Worm (Caenorhabditis elegans) whole organism, young adult: ENCODE measurements around the gene fbxb-42.

Experiments
- Y67H2A.10 ChIP-seq: fragments of 200-800 bp; sonication (Bioruptor generic); conservative IDR thresholded peaks from 2 replicates; pipeline ENCODE4 v1.3.6; 2022; ENCODE audit warnings: missing genetic modification reagents, missing genetic modification characterization, missing compliant biosample characterization
- Y95B8A.8 ChIP-seq: fragments of 200-800 bp; sonication (Bioruptor generic); IDR thresholded peaks from 2 replicates; pipeline ENCODE4 v1.3.6; 2022; ENCODE audit warnings: missing genetic modification reagents, missing genetic modification characterization, missing compliant biosample characterization
- attf-5 ChIP-seq: fragments of 200-800 bp; sonication (Bioruptor generic); optimal IDR thresholded peaks from 2 replicates; lab custom pipeline; 2018; ENCODE audit warnings: mild to moderate bottlenecking, missing genetic modification characterization, missing compliant biosample characterization
- ceh-40 ChIP-seq: fragments of 200-800 bp; sonication (Bioruptor generic); IDR thresholded peaks from 2 replicates; pipeline ENCODE4 v1.3.6; 2022; ENCODE audit warnings: missing genetic modification characterization, missing compliant biosample characterization
- dpl-1 ChIP-seq: fragments of 150-350 bp; optimal IDR thresholded peaks from 2 replicates; lab custom pipeline; 2014; ENCODE audit warnings: missing biosample characterization, missing genetic modification reagents, missing genetic modification characterization
- gei-17 ChIP-seq: fragments of 200-800 bp; sonication (Bioruptor generic); optimal IDR thresholded peaks from 2 replicates; lab custom pipeline; 2018; ENCODE audit warnings: mild to moderate bottlenecking, missing genetic modification characterization, missing compliant biosample characterization
- hmg-20 ChIP-seq: fragments of 200-800 bp; sonication (Bioruptor generic); IDR thresholded peaks from 2 replicates; pipeline ENCODE4 v1.3.6; 2022; ENCODE audit warnings: missing genetic modification reagents, missing genetic modification characterization, missing compliant biosample characterization
- lag-1 ChIP-seq: fragments of 200-800 bp; sonication (Bioruptor generic); IDR thresholded peaks from 2 replicates; pipeline ENCODE4 v1.3.6; 2022; ENCODE audit warnings: missing genetic modification reagents, missing genetic modification characterization, missing compliant biosample characterization
- lin-26 ChIP-seq: fragments of 200-800 bp; sonication (Bioruptor generic); IDR thresholded peaks from 2 replicates; pipeline ENCODE4 v1.3.6; 2022; ENCODE audit warnings: missing genetic modification reagents, missing genetic modification characterization, missing compliant biosample characterization
- nhr-90 ChIP-seq: sonication (generic microtip); optimal IDR thresholded peaks from 2 replicates; lab custom pipeline; 2016; ENCODE audit warnings: missing genotype, mild to moderate bottlenecking, missing genetic modification characterization, missing compliant biosample characterization
- ztf-6 ChIP-seq: fragments of 200-800 bp; sonication (Bioruptor generic); IDR thresholded peaks from 2 replicates; pipeline ENCODE4 v1.3.6; 2022; ENCODE audit warnings: missing genetic modification reagents, missing genetic modification characterization, missing compliant biosample characterization

ce11 chrII:1500959-1501358 is 36.5 kb upstream of the fbxb-42 start:
- TF ChIP-seq ztf-6 (GFP tag; lab: Robert Waterston, UW) (no peak), lag-1 (GFP tag; lab: Robert Waterston, UW) (no peak), lin-26 (GFP tag; lab: Robert Waterston, UW) (no peak), attf-5 (no peak), Y67H2A.10 (GFP tag; lab: Robert Waterston, UW) (no peak), Y95B8A.8 (GFP tag; lab: Robert Waterston, UW) (no peak), dpl-1 (GFP tag; lab: Kevin White, UChicago) (no peak), gei-17 (no peak), hmg-20 (GFP tag; lab: Robert Waterston, UW) (no peak), nhr-90 (tag; lab: Kevin White, UChicago) (no peak), ceh-40 (GFP tag; lab: Robert Waterston, UW) (no peak)
